Worm (Caenorhabditis elegans) whole organism, L2 larva: Measurements from ENCODE around the gene tba-8.

Experiments used
- R02D3.7 ChIP-seq: fragments of 150-350 bp; optimal IDR thresholded peaks from 2 replicates; lab custom pipeline; 2014; ENCODE audit warnings: missing biosample characterization, missing genetic modification characterization
- aly-2 ChIP-seq: fragments of 150-350 bp; optimal IDR thresholded peaks from 2 replicates; lab custom pipeline; 2014; ENCODE audit warnings: missing biosample characterization, missing genetic modification characterization
- ama-1 ChIP-seq: fragments of 150-350 bp; optimal IDR thresholded peaks from 2 replicates; lab custom pipeline; 2018; ENCODE audit warnings: inconsistent platforms
- elt-3 ChIP-seq: sonication (generic microtip); optimal IDR thresholded peaks from 2 replicates; lab custom pipeline; 2017; ENCODE audit warnings: missing biosample characterization, missing genetic modification characterization
- fos-1 ChIP-seq: fragments of 150-350 bp; optimal IDR thresholded peaks from 2 replicates; lab custom pipeline; 2014; ENCODE audit warnings: missing biosample characterization, missing genetic modification characterization
- lin-13 ChIP-seq: fragments of 150-350 bp; optimal IDR thresholded peaks from 2 replicates; lab custom pipeline; 2014; ENCODE audit warnings: missing biosample characterization, missing genetic modification reagents, missing genetic modification characterization
- mdl-1 ChIP-seq, 2 experiments: fragments of 150-350 bp in 1 of 2; sonication (generic microtip) in 1 of 2; optimal IDR thresholded peaks; 2 replicates each; lab custom pipeline; 2017; ENCODE audit warnings: missing biosample characterization in 2 of 2, missing genetic modification characterization in 2 of 2
- nhr-12 ChIP-seq: fragments of 150-350 bp; optimal IDR thresholded peaks from 2 replicates; lab custom pipeline; 2014; ENCODE audit warnings: missing biosample characterization, missing genetic modification characterization
- nhr-129 ChIP-seq: fragments of 150-350 bp; optimal IDR thresholded peaks from 2 replicates; lab custom pipeline; 2014; ENCODE audit warnings: missing biosample characterization, missing genetic modification characterization
- skn-1 ChIP-seq: sonication (generic microtip); optimal IDR thresholded peaks from 2 replicates; lab custom pipeline; 2017; ENCODE audit warnings: missing biosample characterization, missing genetic modification characterization
- snpc-4 ChIP-seq: fragments of 150-350 bp; optimal IDR thresholded peaks from 2 replicates; lab custom pipeline; 2014; ENCODE audit warnings: missing biosample characterization, missing genetic modification characterization
- unc-39 ChIP-seq: fragments of 150-350 bp; optimal IDR thresholded peaks from 2 replicates; lab custom pipeline; 2014; ENCODE audit warnings: missing biosample characterization, missing genetic modification characterization
- unc-62 ChIP-seq: fragments of 150-350 bp; optimal IDR thresholded peaks from 2 replicates; lab custom pipeline; 2014; ENCODE audit warnings: missing biosample characterization, missing genetic modification reagents, missing genetic modification characterization
- ztf-1 ChIP-seq: fragments of 200-800 bp; sonication (Bioruptor generic); conservative IDR thresholded peaks from 2 replicates; pipeline ENCODE4 v1.3.6; 2022; ENCODE audit warnings: missing genetic modification characterization, missing compliant biosample characterization

ce11 chrX:9431002-9431482 is 27.1 kb downstream of the tba-8 start, which contains the start of gene B0272.3:
- TF ChIP-seq elt-3 (tag; lab: Kevin White, UChicago), result no peak
- peak; percentile 65 for TF ChIP-seq fos-1 (tag; lab: Kevin White, UChicago)
- TF ChIP-seq unc-62 (GFP tag; lab: Kevin White, UChicago), result no peak
- no peak for TF ChIP-seq R02D3.7 (tag; lab: Kevin White, UChicago)
- TF ChIP-seq ama-1 (lab: Kevin White, UChicago), result no peak
- no peak for TF ChIP-seq snpc-4 (tag; lab: Kevin White, UChicago)
- no peak for TF ChIP-seq mdl-1 (tag; optimal IDR thresholded peaks at IDR 0.05; lab: Kevin White, UChicago)
- no peak for TF ChIP-seq unc-39 (tag; lab: Kevin White, UChicago)
- TF ChIP-seq nhr-12 (tag; lab: Kevin White, UChicago), result no peak
- TF ChIP-seq skn-1 (tag; lab: Kevin White, UChicago), result peak; percentile 5
- TF ChIP-seq lin-13, result no peak
- TF ChIP-seq aly-2 (tag; lab: Kevin White, UChicago), result no peak
- TF ChIP-seq ztf-1 (GFP tag; lab: Robert Waterston, UW), result no peak
- TF ChIP-seq nhr-129 (tag; lab: Kevin White, UChicago), result peak; percentile 61
